Worm (Caenorhabditis elegans) whole organism, mixed stage, embryonic: Measurements from ENCODE around the gene F23D12.4.
A peak's percentile ranks its signal among the peaks of the same experiment; 100 is the strongest.

ENCODE experiments used
- M03D4.4 ChIP-seq: sonication (generic microtip); optimal IDR thresholded peaks from 2 replicates; lab custom pipeline; 2017; ENCODE audit warnings: mild to moderate bottlenecking, missing genetic modification characterization, missing compliant biosample characterization
- bed-3 ChIP-seq: fragments of 200-800 bp; sonication (Bioruptor generic); optimal IDR thresholded peaks from 3 replicates; lab custom pipeline; 2018; ENCODE audit warnings: mild to moderate bottlenecking, missing genetic modification characterization, moderate library complexity, missing compliant biosample characterization
- ceh-39 ChIP-seq: fragments of 150-350 bp; optimal IDR thresholded peaks from 2 replicates; lab custom pipeline; 2014; ENCODE audit warnings: missing biosample characterization, missing genetic modification characterization
- ceh-43 ChIP-seq: fragments of 200-800 bp; sonication (Bioruptor generic); optimal IDR thresholded peaks from 2 replicates; lab custom pipeline; 2018; ENCODE audit warnings: mild to moderate bottlenecking, missing genetic modification characterization, moderate library complexity, missing compliant biosample characterization
- ceh-83 ChIP-seq: fragments of 200-800 bp; sonication (Bioruptor generic); optimal IDR thresholded peaks from 2 replicates; lab custom pipeline; 2018; ENCODE audit warnings: mild to moderate bottlenecking, missing genetic modification characterization, missing compliant biosample characterization
- cnd-1 ChIP-seq: fragments of 200-800 bp; sonication (Bioruptor generic); optimal IDR thresholded peaks from 2 replicates; lab custom pipeline; 2018; ENCODE audit warnings: mild to moderate bottlenecking, missing genetic modification characterization, missing compliant biosample characterization
- drap-1 ChIP-seq: fragments of 200-800 bp; sonication (Bioruptor generic); optimal IDR thresholded peaks from 3 replicates; lab custom pipeline; 2018; ENCODE audit warnings: mild to moderate bottlenecking, missing genetic modification characterization, missing compliant biosample characterization
- elt-3 ChIP-seq: fragments of 150-350 bp; optimal IDR thresholded peaks from 2 replicates; lab custom pipeline; 2014; ENCODE audit warnings: missing biosample characterization, missing genetic modification characterization
- flh-1 ChIP-seq: fragments of 200-800 bp; sonication (Bioruptor generic); optimal IDR thresholded peaks from 2 replicates; lab custom pipeline; 2018; ENCODE audit warnings: mild to moderate bottlenecking, missing genetic modification characterization, moderate library complexity, missing compliant biosample characterization
- ham-2 ChIP-seq: fragments of 200-800 bp; sonication (Bioruptor generic); optimal IDR thresholded peaks from 2 replicates; lab custom pipeline; 2018; ENCODE audit warnings: mild to moderate bottlenecking, missing genetic modification characterization, missing compliant biosample characterization
- hlh-1 ChIP-seq: fragments of 150-350 bp; optimal IDR thresholded peaks from 2 replicates; lab custom pipeline; 2014; ENCODE audit warnings: missing biosample characterization, missing genetic modification reagents, missing genetic modification characterization
- lin-13 ChIP-seq: fragments of 150-350 bp; optimal IDR thresholded peaks from 2 replicates; lab custom pipeline; 2014; ENCODE audit warnings: missing biosample characterization, missing genetic modification characterization
- lin-32 ChIP-seq: fragments of 200-800 bp; sonication (Bioruptor generic); optimal IDR thresholded peaks from 2 replicates; lab custom pipeline; 2018; ENCODE audit warnings: mild to moderate bottlenecking, missing genetic modification characterization, missing compliant biosample characterization
- lsy-2 ChIP-seq: fragments of 150-350 bp; optimal IDR thresholded peaks from 2 replicates; lab custom pipeline; 2014; ENCODE audit warnings: missing biosample characterization, missing genetic modification characterization
- mab-5 ChIP-seq: fragments of 150-350 bp; optimal IDR thresholded peaks from 2 replicates; lab custom pipeline; 2014; ENCODE audit warnings: missing biosample characterization, missing genetic modification characterization
- mep-1 ChIP-seq: fragments of 150-350 bp; optimal IDR thresholded peaks from 2 replicates; lab custom pipeline; 2017; ENCODE audit warnings: missing biosample characterization, missing genetic modification reagents, missing genetic modification characterization, inconsistent platforms
- mls-2 ChIP-seq: sonication (generic microtip); optimal IDR thresholded peaks from 2 replicates; lab custom pipeline; 2016; ENCODE audit warnings: mild to moderate bottlenecking, missing genetic modification characterization, moderate library complexity, missing compliant biosample characterization
- nhr-12 ChIP-seq: fragments of 150-350 bp; optimal IDR thresholded peaks from 2 replicates; lab custom pipeline; 2014; ENCODE audit warnings: missing biosample characterization, missing genetic modification characterization
- nhr-2 ChIP-seq: fragments of 150-350 bp; optimal IDR thresholded peaks from 2 replicates; lab custom pipeline; 2014; ENCODE audit warnings: missing biosample characterization, missing genetic modification characterization
- nhr-237 ChIP-seq: fragments of 150-350 bp; optimal IDR thresholded peaks from 2 replicates; lab custom pipeline; 2014; ENCODE audit warnings: missing biosample characterization, missing genetic modification characterization
- nhr-28 ChIP-seq: fragments of 150-350 bp; optimal IDR thresholded peaks from 2 replicates; lab custom pipeline; 2014; ENCODE audit warnings: missing biosample characterization, missing genetic modification characterization
- nhr-76 ChIP-seq: sonication (generic microtip); optimal IDR thresholded peaks from 2 replicates; lab custom pipeline; 2017; ENCODE audit warnings: missing biosample characterization, missing genetic modification characterization
- pha-4 ChIP-seq: fragments of 150-350 bp; optimal IDR thresholded peaks from 2 replicates; lab custom pipeline; 2018; ENCODE audit warnings: missing biosample characterization, missing genetic modification reagents, missing genetic modification characterization
- snpc-4 ChIP-seq: fragments of 150-350 bp; optimal IDR thresholded peaks from 2 replicates; lab custom pipeline; 2014; ENCODE audit warnings: missing biosample characterization, missing genetic modification characterization
- sptf-1 ChIP-seq: sonication (generic microtip); optimal IDR thresholded peaks from 2 replicates; lab custom pipeline; 2017; ENCODE audit warnings: mild to moderate bottlenecking, missing genetic modification characterization, moderate library complexity, missing compliant biosample characterization
- unc-120 ChIP-seq: sonication (generic microtip); optimal IDR thresholded peaks from 2 replicates; lab custom pipeline; 2017; ENCODE audit warnings: missing genetic modification characterization, missing compliant biosample characterization; ENCODE audit not compliant: poor library complexity, severe bottlenecking
- unc-39 ChIP-seq: fragments of 150-350 bp; optimal IDR thresholded peaks from 2 replicates; lab custom pipeline; 2014; ENCODE audit warnings: missing biosample characterization, missing genetic modification characterization
- zip-8 ChIP-seq: fragments of 150-350 bp; optimal IDR thresholded peaks from 2 replicates; lab custom pipeline; 2014; ENCODE audit warnings: missing biosample characterization, missing genetic modification characterization
- ztf-11 ChIP-seq: fragments of 150-350 bp; optimal IDR thresholded peaks from 2 replicates; lab custom pipeline; 2014; ENCODE audit warnings: missing biosample characterization, missing genetic modification characterization

F23D12.4 gene

DNA sequence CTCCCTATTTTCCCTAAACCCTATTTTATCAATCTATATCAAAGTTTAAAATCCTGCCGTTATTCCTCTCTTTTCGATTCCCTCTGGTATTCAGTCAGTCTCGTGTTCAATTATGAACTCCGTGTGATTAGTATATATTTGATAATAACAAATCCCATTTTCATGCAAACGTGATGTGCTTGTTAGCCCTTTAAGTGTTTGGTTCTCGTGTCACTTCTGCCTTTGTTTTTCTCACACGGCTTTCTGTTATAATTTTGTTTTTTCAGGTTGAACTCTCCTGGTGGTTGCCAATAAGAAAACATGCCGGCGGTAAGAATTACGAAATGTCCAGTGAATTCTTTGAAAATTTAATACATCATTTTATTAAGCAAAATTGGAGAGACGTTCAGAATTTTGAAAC is 21.7 kb downstream of the F23D12.4 start, which contains the start of gene M163.21:
Gene M163.21 (plus strand): TSS at position 301 of the 400 bp plus-strand sequence.
- TF ChIP-seq sptf-1 (tag; lab: Kevin White, UChicago) (no peak), mep-1 (tag; lab: Kevin White, UChicago) (no peak), lsy-2 (tag; lab: Kevin White, UChicago) (no peak), ztf-11 (tag; lab: Kevin White, UChicago) (no peak), mls-2 (tag; lab: Kevin White, UChicago) (no peak), ceh-83 (GFP tag; lab: Kevin White, UChicago) (no peak), unc-120 (tag; lab: Kevin White, UChicago) (no peak), snpc-4 (tag; lab: Kevin White, UChicago) (no peak), ceh-43 (GFP tag; lab: Kevin White, UChicago) (no peak)

DNA sequence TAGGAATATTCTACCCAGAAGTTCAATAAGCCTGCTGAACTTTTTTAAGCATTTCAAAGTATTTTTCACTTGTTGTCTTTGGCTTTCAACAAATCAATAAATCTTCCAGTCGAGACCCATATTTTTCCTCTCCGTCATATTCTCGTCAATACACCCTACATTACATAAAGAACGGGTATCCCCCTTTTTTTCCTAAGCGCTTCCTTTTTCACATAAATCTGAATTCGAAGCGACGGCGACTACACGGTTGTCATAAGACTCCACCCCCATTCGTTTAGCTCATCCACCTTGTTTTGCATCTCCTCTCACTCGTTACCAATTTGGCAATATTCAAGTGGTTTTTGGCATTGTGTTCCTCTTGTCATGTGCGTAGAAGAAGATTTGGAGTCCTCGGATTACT is 24.5 kb downstream of the F23D12.4 start, which contains the start of gene M163.9:
Gene M163.9 (plus strand): TSS at position 301 of the 400 bp plus-strand sequence.
- TF ChIP-seq nhr-237 (tag; lab: Kevin White, UChicago), result no peak
- TF ChIP-seq nhr-76 (tag; lab: Kevin White, UChicago), result no peak

DNA sequence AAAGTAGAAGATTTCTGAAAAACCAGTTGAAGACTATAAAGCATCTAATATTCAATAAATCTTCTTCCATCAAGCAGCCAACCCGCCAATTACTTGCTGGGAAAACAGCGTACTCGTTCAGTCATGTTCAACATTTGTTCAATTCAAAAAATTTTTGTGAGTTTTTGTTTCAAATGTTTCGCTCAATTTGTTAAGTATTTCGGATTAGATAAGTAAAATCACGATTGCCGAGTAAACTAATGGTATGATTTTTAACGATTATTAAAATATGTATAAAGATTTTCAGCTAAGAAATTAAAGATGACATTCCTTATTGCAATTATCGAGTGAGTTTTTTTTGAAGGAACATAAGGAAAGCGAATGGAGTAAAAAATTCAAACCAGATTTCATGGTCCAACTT is 25.9 kb downstream of the F23D12.4 start, which contains the start of gene M163.10:
Gene M163.10 (plus strand): TSS at position 301 of the 400 bp plus-strand sequence.
- TF ChIP-seq unc-39 (tag; lab: Kevin White, UChicago) (no peak), ceh-39 (no peak), lin-32 (GFP tag; lab: Kevin White, UChicago) (no peak), lin-13 (tag; lab: Kevin White, UChicago) (no peak), nhr-28 (tag; lab: Kevin White, UChicago) (no peak), nhr-2 (tag; lab: Kevin White, UChicago) (no peak), mep-1 (tag; lab: Kevin White, UChicago) (no peak), bed-3 (GFP tag; lab: Kevin White, UChicago) (no peak), drap-1 (GFP tag; lab: Kevin White, UChicago) (no peak), M03D4.4 (tag; lab: Kevin White, UChicago) (no peak), flh-1 (GFP tag; lab: Kevin White, UChicago) (no peak), mls-2 (tag; lab: Kevin White, UChicago) (no peak), ztf-11 (tag; lab: Kevin White, UChicago) (no peak), zip-8 (tag; lab: Kevin White, UChicago) (no peak)
- TF ChIP-seq, all 35 proteins: peak for 0

DNA sequence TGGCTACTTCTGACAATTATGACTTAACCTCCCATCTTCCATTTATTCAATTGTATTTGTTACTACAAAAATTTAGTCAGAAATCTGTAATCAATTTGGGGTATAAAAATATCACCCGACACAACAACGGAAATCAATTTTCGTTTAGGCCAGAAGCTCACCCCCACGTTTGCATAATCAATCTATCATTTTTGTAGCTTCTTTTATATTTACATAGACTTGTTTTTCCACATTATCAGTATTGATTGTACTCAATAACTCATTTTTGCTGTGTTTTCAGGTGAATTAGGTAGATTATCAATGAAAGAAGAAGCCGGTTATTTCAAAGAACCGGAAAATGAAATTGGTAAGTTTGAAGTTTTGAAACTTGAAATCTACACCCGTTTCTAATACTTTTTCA is 28.9 kb downstream of the F23D12.4 start, which contains the start of gene M163.5:
Gene M163.5 (plus strand): TSS at position 301 of the 400 bp plus-strand sequence.
- TF ChIP-seq lin-13 (tag; lab: Kevin White, UChicago) (no peak), unc-120 (tag; lab: Kevin White, UChicago) (no peak), nhr-12 (tag; lab: Kevin White, UChicago) (no peak), flh-1 (GFP tag; lab: Kevin White, UChicago) (no peak), elt-3 (tag; lab: Kevin White, UChicago) (no peak), zip-8 (tag; lab: Kevin White, UChicago) (no peak)
- TF ChIP-seq, all 35 proteins: peak for 0

DNA sequence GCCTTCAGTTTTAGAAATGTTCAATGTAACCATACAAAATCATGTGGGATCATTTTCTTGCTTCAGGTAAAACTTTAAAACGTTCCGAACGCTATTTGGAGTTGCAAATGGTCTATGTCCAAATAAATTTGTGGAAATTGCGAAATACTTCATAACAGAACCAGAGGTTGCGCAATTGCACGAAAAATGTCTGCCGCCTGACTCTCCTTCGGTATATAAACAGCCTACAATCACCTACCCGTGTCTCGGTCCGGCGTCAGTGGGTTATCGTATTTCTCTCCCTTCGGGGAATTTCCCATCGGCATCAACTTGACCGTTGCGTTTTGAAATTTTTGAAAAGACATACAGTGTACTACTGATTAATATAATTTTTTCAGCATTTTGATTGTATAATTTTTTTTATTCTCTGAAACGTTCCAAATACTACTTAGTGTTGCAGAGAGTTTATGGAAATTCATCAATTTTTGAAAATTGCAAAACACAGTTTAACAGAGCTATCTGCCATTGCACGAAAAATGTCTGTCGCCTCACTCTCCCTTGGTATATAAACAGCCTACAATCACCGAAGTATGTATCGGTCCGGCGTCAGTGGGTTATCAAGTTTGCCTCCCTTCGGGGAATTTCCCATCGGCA is 31.9 kb downstream of the F23D12.4 start:
- no peak for TF ChIP-seq nhr-76 (tag; lab: Kevin White, UChicago)
- peak; percentile 51 for TF ChIP-seq zip-8 (tag; lab: Kevin White, UChicago)
- TF ChIP-seq pha-4, result no peak
- TF ChIP-seq nhr-2 (tag; lab: Kevin White, UChicago), result no peak
- TF ChIP-seq, all 35 proteins: peak for 1

DNA sequence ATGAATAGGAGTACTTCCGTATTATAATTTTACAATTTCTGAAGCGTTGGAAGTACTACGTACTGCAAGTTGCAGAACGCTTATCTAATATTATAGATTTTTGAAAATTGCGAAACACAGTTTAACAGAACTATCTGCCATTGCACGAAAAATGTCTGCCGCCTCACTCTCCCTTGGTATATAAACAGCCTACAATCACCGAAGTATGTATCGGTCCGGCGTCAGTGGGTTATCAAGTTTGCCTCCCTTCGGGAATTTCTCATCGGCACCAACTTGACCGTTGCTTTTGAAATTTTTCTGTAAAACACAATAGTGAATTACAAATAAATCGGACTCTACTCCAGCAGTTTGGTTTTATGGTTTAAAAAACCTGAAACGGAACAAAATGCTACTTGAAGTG is 32.5 kb downstream of the F23D12.4 start:
- TF ChIP-seq ham-2 (GFP tag; lab: Kevin White, UChicago) (no peak), lin-32 (GFP tag; lab: Kevin White, UChicago) (no peak), mls-2 (tag; lab: Kevin White, UChicago) (no peak), hlh-1 (tag; lab: Kevin White, UChicago) (no peak), zip-8 (tag; lab: Kevin White, UChicago) (no peak), ceh-39 (no peak), unc-120 (tag; lab: Kevin White, UChicago) (no peak), mab-5 (tag; lab: Kevin White, UChicago) (no peak), ceh-83 (GFP tag; lab: Kevin White, UChicago) (no peak), M03D4.4 (tag; lab: Kevin White, UChicago) (no peak), cnd-1 (tag; lab: Kevin White, UChicago) (no peak), bed-3 (GFP tag; lab: Kevin White, UChicago) (no peak), elt-3 (tag; lab: Kevin White, UChicago) (no peak)
